Fruit fly (Drosophila melanogaster) whole organism, wandering third instar larva: ENCODE data around the gene Srr.
A peak's percentile ranks its signal among the peaks of the same experiment; 100 is the strongest.

Experiments
- Abd-B ChIP-seq: fragments of >200 bp; optimal IDR thresholded peaks from 2 replicates; lab custom pipeline; 2017; ENCODE audit warnings: missing biosample characterization, missing genetic modification characterization
- CG32264 ChIP-seq: fragments of 200-800 bp; sonication (Bioruptor generic); optimal IDR thresholded peaks from 2 replicates; lab custom pipeline; 2016; ENCODE audit warnings: missing biosample characterization, missing genetic modification characterization
- CG9705 ChIP-seq: fragments of 200-800 bp; sonication (Bioruptor generic); optimal IDR thresholded peaks from 2 replicates; lab custom pipeline; 2018; ENCODE audit warnings: missing biosample characterization, mild to moderate bottlenecking, missing genetic modification characterization
- CrebA ChIP-seq: fragments of 200-800 bp; sonication (Bioruptor generic); optimal IDR thresholded peaks from 2 replicates; lab custom pipeline; 2016; ENCODE audit warnings: missing biosample characterization, mild to moderate bottlenecking, missing genetic modification characterization, borderline replicate concordance
- Dfd ChIP-seq: fragments of >200 bp; optimal IDR thresholded peaks from 2 replicates; lab custom pipeline; 2017; ENCODE audit warnings: missing biosample characterization, missing genetic modification characterization
- Dif ChIP-seq: fragments of 200-275, 200-300 bp; sonication (Bioruptor generic); optimal IDR thresholded peaks from 2 replicates; lab custom pipeline; 2018; ENCODE audit warnings: missing biosample characterization, missing genetic modification characterization; ENCODE audit not compliant: partially characterized antibody
- GATAd ChIP-seq: sonication (Bioruptor generic); optimal IDR thresholded peaks from 2 replicates; lab custom pipeline; 2016; ENCODE audit warnings: missing biosample characterization, missing genetic modification characterization
- HLH106 ChIP-seq: fragments of 200-800 bp; optimal IDR thresholded peaks from 3 replicates; lab custom pipeline; 2019; ENCODE audit warnings: missing biosample characterization, mild to moderate bottlenecking, missing genetic modification characterization, moderate library complexity
- Hnf4 ChIP-seq: fragments of 200-800 bp; sonication (Bioruptor generic); optimal IDR thresholded peaks from 2 replicates; lab custom pipeline; 2016; ENCODE audit warnings: missing biosample characterization, mild to moderate bottlenecking, missing genetic modification characterization
- Hr78 ChIP-seq: fragments of >200 bp; optimal IDR thresholded peaks from 2 replicates; lab custom pipeline; 2017; ENCODE audit warnings: missing biosample characterization, missing genetic modification characterization
- Hr83 ChIP-seq: fragments of 200-300 bp; sonication (Bioruptor generic); optimal IDR thresholded peaks from 2 replicates; lab custom pipeline; 2016; ENCODE audit warnings: missing biosample characterization, mild to moderate bottlenecking, missing genetic modification characterization, moderate library complexity; ENCODE audit not compliant: poor library complexity, severe bottlenecking
- Jra ChIP-seq: sonication (Bioruptor generic); optimal IDR thresholded peaks from 2 replicates; lab custom pipeline; 2016; ENCODE audit warnings: missing biosample characterization, missing genetic modification characterization
- Mio ChIP-seq: sonication (Bioruptor generic); optimal IDR thresholded peaks from 2 replicates; lab custom pipeline; 2016; ENCODE audit warnings: missing biosample characterization, missing genetic modification characterization
- Myc ChIP-seq: fragments of >200 bp; optimal IDR thresholded peaks from 2 replicates; lab custom pipeline; 2017
- N ChIP-seq: fragments of >200 bp; optimal IDR thresholded peaks from 2 replicates; lab custom pipeline; 2018; ENCODE audit warnings: missing biosample characterization, missing external identifiers, missing genetic modification characterization
- OdsH ChIP-seq: fragments of 200-800 bp; sonication (Bioruptor generic); optimal IDR thresholded peaks from 2 replicates; lab custom pipeline; 2016; ENCODE audit warnings: missing biosample characterization, mild to moderate bottlenecking, missing genetic modification characterization
- Rel ChIP-seq, 2 experiments: fragments of 200-800 bp; sonication (Bioruptor generic) in 1 of 2; optimal IDR thresholded peaks; 2 replicates in 1 of 2; 3 replicates in 1 of 2; lab custom pipeline; 2016 to 2019; ENCODE audit warnings: mild to moderate bottlenecking in 2 of 2, missing biosample characterization in 2 of 2, missing genetic modification characterization in 2 of 2, moderate library complexity in 1 of 2
- Sp1 ChIP-seq: fragments of 200-800 bp; sonication (Bioruptor generic); optimal IDR thresholded peaks from 3 replicates; lab custom pipeline; 2019; ENCODE audit warnings: missing biosample characterization, mild to moderate bottlenecking, missing genetic modification characterization, moderate library complexity
- Vsx2 ChIP-seq: fragments of 200-300, 225-300 bp; sonication (Bioruptor generic); optimal IDR thresholded peaks from 2 replicates; lab custom pipeline; 2018; ENCODE audit warnings: missing biosample characterization, missing genetic modification characterization; ENCODE audit not compliant: partially characterized antibody
- br ChIP-seq: fragments of 200-800 bp; sonication (Bioruptor generic); optimal IDR thresholded peaks from 2 replicates; lab custom pipeline; 2016; ENCODE audit warnings: missing biosample characterization, missing genetic modification characterization
- brk ChIP-seq: fragments of 200-800 bp; sonication (Bioruptor generic); optimal IDR thresholded peaks from 2 replicates; lab custom pipeline; 2016; ENCODE audit warnings: missing biosample characterization, mild to moderate bottlenecking, missing genetic modification characterization
- dl ChIP-seq, 2 experiments: fragments of 175-275, 200-275 bp in 1 of 2; fragments of 200-275 bp in 1 of 2; sonication (Bioruptor generic); optimal IDR thresholded peaks; lab custom pipeline; 2018; ENCODE audit warnings: mild to moderate bottlenecking in 2 of 2, missing biosample characterization in 2 of 2, missing genetic modification characterization in 2 of 2, moderate library complexity in 2 of 2; ENCODE audit not compliant: partially characterized antibody in 2 of 2, insufficient read depth in 1 of 2
- dmrt93B ChIP-seq: fragments of 200-800 bp; sonication (Bioruptor generic); optimal IDR thresholded peaks from 2 replicates; lab custom pipeline; 2018; ENCODE audit warnings: missing biosample characterization, mild to moderate bottlenecking, missing genetic modification characterization
- dsf ChIP-seq: sonication (Bioruptor generic); optimal IDR thresholded peaks from 2 replicates; lab custom pipeline; 2016; ENCODE audit warnings: missing biosample characterization, missing genetic modification characterization, borderline replicate concordance
- ey ChIP-seq: fragments of 200-800 bp; sonication (Bioruptor generic); optimal IDR thresholded peaks from 2 replicates; lab custom pipeline; 2016; ENCODE audit warnings: missing biosample characterization, missing genetic modification characterization
- foxo ChIP-seq, 2 experiments: fragments of 200-800 bp; sonication (Bioruptor generic); optimal IDR thresholded peaks; 2 replicates in 1 of 2; 3 replicates in 1 of 2; lab custom pipeline; 2016 to 2017; ENCODE audit warnings: missing biosample characterization in 2 of 2, missing genetic modification characterization in 2 of 2
- fru ChIP-seq: fragments of 200-800 bp; sonication (Bioruptor generic); optimal IDR thresholded peaks from 3 replicates; lab custom pipeline; 2016; ENCODE audit warnings: missing biosample characterization, mild to moderate bottlenecking, missing genetic modification characterization
- h ChIP-seq: fragments of 200-800 bp; sonication (Bioruptor generic); optimal IDR thresholded peaks from 3 replicates; lab custom pipeline; 2016; ENCODE audit warnings: missing biosample characterization, mild to moderate bottlenecking, missing genetic modification characterization
- jim ChIP-seq: fragments of 175-275, 200-325 bp; sonication (Bioruptor generic); optimal IDR thresholded peaks from 2 replicates; lab custom pipeline; 2016; ENCODE audit warnings: missing biosample characterization, mild to moderate bottlenecking, missing genetic modification characterization
- lola ChIP-seq: fragments of >200 bp; optimal IDR thresholded peaks from 2 replicates; lab custom pipeline; 2017; ENCODE audit warnings: missing biosample characterization, missing genetic modification characterization
- pan ChIP-seq: fragments of >200 bp; optimal IDR thresholded peaks from 2 replicates; lab custom pipeline; 2017
- psq ChIP-seq: fragments of 200-800 bp; sonication (Bioruptor generic); optimal IDR thresholded peaks from 3 replicates; lab custom pipeline; 2017; ENCODE audit warnings: missing biosample characterization, mild to moderate bottlenecking, missing genetic modification characterization, moderate library complexity
- rgr ChIP-seq: fragments of 200-800 bp; sonication (Bioruptor generic); optimal IDR thresholded peaks from 3 replicates; lab custom pipeline; 2016; ENCODE audit warnings: missing biosample characterization, mild to moderate bottlenecking, missing genetic modification characterization
- sage ChIP-seq: fragments of 200-800 bp; sonication (Bioruptor generic); optimal IDR thresholded peaks from 2 replicates; lab custom pipeline; 2016; ENCODE audit warnings: missing biosample characterization, mild to moderate bottlenecking, missing genetic modification characterization
- sv ChIP-seq: fragments of 200-800 bp; sonication (Bioruptor generic); optimal IDR thresholded peaks from 3 replicates; lab custom pipeline; 2016; ENCODE audit warnings: missing biosample characterization, missing genetic modification characterization
- tai ChIP-seq: sonication (Bioruptor generic); optimal IDR thresholded peaks from 2 replicates; lab custom pipeline; 2016; ENCODE audit warnings: missing biosample characterization, missing genetic modification characterization
- usp ChIP-seq: fragments of >200 bp; optimal IDR thresholded peaks from 2 replicates; lab custom pipeline; 2017; ENCODE audit warnings: missing biosample characterization, missing genetic modification characterization
- woc ChIP-seq: sonication (Bioruptor generic); optimal IDR thresholded peaks from 2 replicates; lab custom pipeline; 2016; ENCODE audit warnings: missing biosample characterization, mild to moderate bottlenecking, missing genetic modification characterization

Srr gene

DNA sequence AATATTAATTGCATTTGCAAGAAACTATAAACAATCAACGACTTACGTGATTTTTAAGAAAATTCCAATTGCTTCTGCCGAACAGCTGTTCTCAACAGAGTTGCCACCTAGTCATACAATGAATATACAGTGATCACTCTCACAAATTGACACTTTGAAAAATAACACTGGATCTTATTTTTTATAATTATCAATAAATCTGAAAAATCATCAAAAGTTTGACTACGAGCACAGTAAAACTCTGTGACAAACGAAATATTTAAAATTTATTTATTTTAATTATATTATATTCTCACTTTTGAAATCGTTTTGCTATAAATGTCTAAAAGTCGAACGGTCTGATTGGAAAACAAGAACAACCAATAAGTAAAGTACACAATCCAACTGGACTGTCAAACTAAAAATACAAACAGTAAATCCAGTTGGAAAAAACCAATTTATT, 34.8 kb downstream of the Srr start, which contains the start of gene CG34117:
Gene CG34117, minus strand, starts transcription at position 103 of the 442 bp plus-strand sequence.
- TF ChIP-seq Rel (GFP tag; optimal IDR thresholded peaks at IDR 0.05; lab: Kevin White, UChicago) (no peak), Rel (tag; optimal IDR thresholded peaks at IDR 0.05; lab: Kevin White, UChicago) (peak; percentile 68), Hnf4 (GFP tag; lab: Kevin White, UChicago) (peak; percentile 86), Mio (GFP tag; lab: Kevin White, UChicago) (no peak), dmrt93B (GFP tag; lab: Kevin White, UChicago) (peak; percentile 45), Hr78 (no peak), usp (GFP tag; lab: Kevin White, UChicago) (no peak), sage (GFP tag; lab: Kevin White, UChicago) (peak; percentile 65), pan (lab: Kevin White, UChicago) (no peak), woc (GFP tag; lab: Kevin White, UChicago) (peak; percentile 76), fru (GFP tag; lab: Kevin White, UChicago) (peak; percentile 69), Sp1 (GFP tag; lab: Kevin White, UChicago) (peak; percentile 75), foxo (GFP tag; optimal IDR thresholded peaks at IDR 0.05; lab: Kevin White, UChicago) (peak in 1 of 2 experiments; percentile 89), br (GFP tag; lab: Kevin White, UChicago) (peak; percentile 47), jim (GFP tag; lab: Kevin White, UChicago) (peak; percentile 11), CrebA (GFP tag; lab: Kevin White, UChicago) (no peak), rgr (GFP tag; lab: Kevin White, UChicago) (peak; percentile 87), Jra (GFP tag; lab: Kevin White, UChicago) (peak; percentile 70), ey (GFP tag; lab: Kevin White, UChicago) (peak; percentile 75), HLH106 (peak; percentile 76), h (GFP tag; lab: Kevin White, UChicago) (peak; percentile 81), OdsH (GFP tag; lab: Kevin White, UChicago) (peak; percentile 78), Vsx2 (no peak), sv (peak; percentile 73), Hr83 (peak; percentile 75), dsf (GFP tag; lab: Kevin White, UChicago) (peak; percentile 57), psq (GFP tag; lab: Kevin White, UChicago) (peak; percentile 72), CG9705 (GFP tag; lab: Kevin White, UChicago) (peak; percentile 55), Dif (GFP tag; lab: Kevin White, UChicago) (no peak)

- peak; percentile 98 for TF ChIP-seq h (GFP tag; lab: Kevin White, UChicago)
- TF ChIP-seq Dif (GFP tag; lab: Kevin White, UChicago) = peak; percentile 17
- peak; percentile 86 for TF ChIP-seq woc (GFP tag; lab: Kevin White, UChicago)
- TF ChIP-seq Rel (GFP tag; optimal IDR thresholded peaks at IDR 0.05; lab: Kevin White, UChicago) = peak; percentile 73
- TF ChIP-seq Rel (tag; optimal IDR thresholded peaks at IDR 0.05; lab: Kevin White, UChicago) = peak; percentile 84
- TF ChIP-seq Hr78 = no peak
- TF ChIP-seq Sp1 (GFP tag; lab: Kevin White, UChicago) = peak; percentile 96
- peak; percentile 93 for TF ChIP-seq OdsH (GFP tag; lab: Kevin White, UChicago)
- no peak for TF ChIP-seq usp (GFP tag; lab: Kevin White, UChicago)
- TF ChIP-seq HLH106 = peak; percentile 97
- no peak for TF ChIP-seq Abd-B
- TF ChIP-seq dsf (GFP tag; lab: Kevin White, UChicago) = peak; percentile 90
- TF ChIP-seq pan (lab: Kevin White, UChicago) = no peak
- TF ChIP-seq sv = peak; percentile 97
- no peak for TF ChIP-seq CrebA (GFP tag; lab: Kevin White, UChicago)
- TF ChIP-seq tai (GFP tag; lab: Kevin White, UChicago) = no peak
- no peak for TF ChIP-seq lola (GFP tag; lab: Kevin White, UChicago)
- TF ChIP-seq Hnf4 (GFP tag; lab: Kevin White, UChicago) = peak; percentile 97
- peak; percentile 27 to 98 for TF ChIP-seq foxo (GFP tag; optimal IDR thresholded peaks at IDR 0.05; lab: Kevin White, UChicago)
- TF ChIP-seq jim (GFP tag; lab: Kevin White, UChicago) = peak; percentile 85
- TF ChIP-seq brk (GFP tag; lab: Kevin White, UChicago) = no peak
- TF ChIP-seq Jra (GFP tag; lab: Kevin White, UChicago) = peak; percentile 96
- TF ChIP-seq Mio (GFP tag; lab: Kevin White, UChicago) = peak; percentile 87
- TF ChIP-seq Dfd (GFP tag; lab: Kevin White, UChicago) = no peak
- peak; percentile 96 for TF ChIP-seq Hr83
- peak; percentile 96 for TF ChIP-seq dmrt93B (GFP tag; lab: Kevin White, UChicago)
- no peak for TF ChIP-seq N (GFP tag; lab: Kevin White, UChicago)
- peak; percentile 93 for TF ChIP-seq ey (GFP tag; lab: Kevin White, UChicago)
- TF ChIP-seq Vsx2 = no peak
- no peak for TF ChIP-seq sage (GFP tag; lab: Kevin White, UChicago)
- peak; percentile 97 for TF ChIP-seq CG9705 (GFP tag; lab: Kevin White, UChicago)
- TF ChIP-seq dl (GFP tag; optimal IDR thresholded peaks at IDR 0.05; lab: Kevin White, UChicago; ENCODE audit: insufficient read depth in 1 of 2, partially characterized antibody in 2 of 2) = no peak
- peak; percentile 96 for TF ChIP-seq rgr (GFP tag; lab: Kevin White, UChicago)
- peak; percentile 91 for TF ChIP-seq GATAd (GFP tag; lab: Kevin White, UChicago)
- TF ChIP-seq fru (GFP tag; lab: Kevin White, UChicago) = peak; percentile 95
- peak; percentile 96 for TF ChIP-seq br (GFP tag; lab: Kevin White, UChicago)
- peak; percentile 83 for TF ChIP-seq Myc
- TF ChIP-seq psq (GFP tag; lab: Kevin White, UChicago) = peak; percentile 88
- TF ChIP-seq CG32264 (GFP tag; lab: Kevin White, UChicago) = peak; percentile 73
Measured at dm6 chr3R:9401127-9401603, 36.0 kb downstream of the Srr start, which contains the start of the genes RpL34b and CG8132. Gene RpL34b, minus strand, starts transcription at chr3R:9401226. Gene CG8132, plus strand, starts transcription at chr3R:9401495.
